Fruit fly (Drosophila melanogaster) whole organism, embryonic: ENCODE results near the gene Gr64f.

ENCODE experiments used
- Asciz ChIP-seq: fragments of 200-800 bp; sonication (Bioruptor generic); optimal IDR thresholded peaks from 2 replicates; lab custom pipeline; 2017; ENCODE audit warnings: missing biosample characterization, mild to moderate bottlenecking, missing genetic modification characterization, missing genetic modification reagents
- Blimp-1 ChIP-seq: fragments of 200-800 bp; sonication (Bioruptor generic); optimal IDR thresholded peaks from 3 replicates; lab custom pipeline; 2018; ENCODE audit warnings: missing biosample characterization, missing genetic modification characterization, mild to moderate bottlenecking, moderate library complexity, missing genetic modification reagents
- CG10274 ChIP-seq: fragments of 200-800 bp; sonication (Bioruptor generic); optimal IDR thresholded peaks from 3 replicates; lab custom pipeline; 2017; ENCODE audit warnings: missing biosample characterization, mild to moderate bottlenecking, missing genetic modification characterization
- CG10366 ChIP-seq: fragments of 200-800 bp; sonication (Bioruptor generic); IDR thresholded peaks from 2 replicates; pipeline ENCODE4 v1.3.6; 2022; ENCODE audit warnings: missing biosample characterization, missing genetic modification characterization
- CG11085 ChIP-seq: fragments of 200-800 bp; sonication (Bioruptor generic); IDR thresholded peaks from 2 replicates; pipeline ENCODE4 v1.3.6; 2022; ENCODE audit warnings: missing biosample characterization, missing genetic modification characterization
- CG11696 ChIP-seq: fragments of 200-800 bp; sonication (Bioruptor generic); IDR thresholded peaks from 2 replicates; pipeline ENCODE4 v1.3.6; 2022; ENCODE audit warnings: missing biosample characterization, missing genetic modification characterization
- CG15011 ChIP-seq: fragments of 200-800 bp; sonication (Bioruptor generic); optimal IDR thresholded peaks from 3 replicates; lab custom pipeline; 2018; ENCODE audit warnings: missing biosample characterization, mild to moderate bottlenecking, missing genetic modification characterization
- CG17361 ChIP-seq: fragments of 200-800 bp; sonication (Bioruptor generic); IDR thresholded peaks from 3 replicates; pipeline ENCODE4 v1.3.6; 2022; ENCODE audit warnings: missing biosample characterization, missing genetic modification characterization
- CG17568 ChIP-seq: fragments of 200-800 bp; sonication (Bioruptor generic); optimal IDR thresholded peaks from 2 replicates; lab custom pipeline; 2018; ENCODE audit warnings: missing biosample characterization, mild to moderate bottlenecking, missing genetic modification characterization, moderate library complexity
- CG18011 ChIP-seq: fragments of 200-800 bp; sonication (Bioruptor generic); optimal IDR thresholded peaks from 2 replicates; lab custom pipeline; 2017; ENCODE audit warnings: missing biosample characterization, missing genetic modification characterization, mild to moderate bottlenecking, moderate library complexity, missing genotype
- CG18476 ChIP-seq: fragments of 200-800 bp; sonication (Bioruptor generic); optimal IDR thresholded peaks from 2 replicates; lab custom pipeline; 2016; ENCODE audit warnings: missing biosample characterization, mild to moderate bottlenecking, missing genetic modification characterization
- CG2116 ChIP-seq: fragments of 200-800 bp; sonication (Bioruptor generic); optimal IDR thresholded peaks from 3 replicates; lab custom pipeline; 2018; ENCODE audit warnings: missing biosample characterization, mild to moderate bottlenecking, missing genetic modification characterization
- CG31388 ChIP-seq: fragments of 200-800 bp; sonication (Bioruptor generic); optimal IDR thresholded peaks from 2 replicates; lab custom pipeline; 2016; ENCODE audit warnings: missing biosample characterization, missing genetic modification characterization
- CG33213 ChIP-seq: fragments of 200-800 bp; sonication (Bioruptor generic); optimal IDR thresholded peaks from 3 replicates; lab custom pipeline; 2016; ENCODE audit warnings: missing biosample characterization, missing genetic modification characterization
- CG5245 ChIP-seq: fragments of 200-800 bp; sonication (Bioruptor generic); optimal IDR thresholded peaks from 3 replicates; lab custom pipeline; 2016; ENCODE audit warnings: missing biosample characterization, missing genetic modification characterization
- CG6854 ChIP-seq: fragments of 200-800 bp; sonication (Bioruptor generic); optimal IDR thresholded peaks from 3 replicates; lab custom pipeline; 2017; ENCODE audit warnings: missing biosample characterization, mild to moderate bottlenecking, missing genetic modification characterization
- CG7357 ChIP-seq: fragments of 200-800 bp; sonication (Bioruptor generic); IDR thresholded peaks from 3 replicates; pipeline ENCODE4 v1.3.6; 2022; ENCODE audit warnings: missing biosample characterization, missing genetic modification characterization
- CG8924 ChIP-seq: fragments of 200-800 bp; optimal IDR thresholded peaks from 3 replicates; lab custom pipeline; 2019; ENCODE audit warnings: missing biosample characterization, mild to moderate bottlenecking, missing genetic modification characterization, moderate library complexity
- Dad ChIP-seq: fragments of 200-800 bp; sonication (Bioruptor generic); optimal IDR thresholded peaks from 3 replicates; lab custom pipeline; 2016; ENCODE audit warnings: missing biosample characterization, missing genetic modification characterization
- Fer2 ChIP-seq: fragments of 200-800 bp; sonication (Bioruptor generic); optimal IDR thresholded peaks from 2 replicates; lab custom pipeline; 2018; ENCODE audit warnings: missing biosample characterization, mild to moderate bottlenecking, missing genetic modification characterization, moderate library complexity
- HLHmδ ChIP-seq: fragments of 200-800 bp; sonication (Bioruptor generic); optimal IDR thresholded peaks from 2 replicates; lab custom pipeline; 2018; ENCODE audit warnings: missing biosample characterization, mild to moderate bottlenecking, missing genetic modification characterization, moderate library complexity
- HmgZ ChIP-seq: fragments of 200-800 bp; sonication (Bioruptor generic); optimal IDR thresholded peaks from 2 replicates; lab custom pipeline; 2018; ENCODE audit warnings: missing biosample characterization, mild to moderate bottlenecking, missing genetic modification characterization
- Hr39 ChIP-seq: fragments of >200 bp; optimal IDR thresholded peaks from 2 replicates; lab custom pipeline; 2017
- Mad ChIP-seq: fragments of 200-800 bp; sonication (Bioruptor generic); optimal IDR thresholded peaks from 2 replicates; lab custom pipeline; 2016; ENCODE audit warnings: missing biosample characterization, missing genetic modification characterization
- NK7.1 ChIP-seq: fragments of 200-800 bp; sonication (Bioruptor generic); optimal IDR thresholded peaks from 3 replicates; lab custom pipeline; 2016; ENCODE audit warnings: missing biosample characterization, missing genetic modification characterization
- Pdp1 ChIP-seq, 2 experiments: fragments of 200-800 bp; sonication (Bioruptor generic); optimal IDR thresholded peaks; 3 replicates each; lab custom pipeline; 2016; ENCODE audit warnings: missing biosample characterization in 2 of 2, missing genetic modification characterization in 2 of 2, mild to moderate bottlenecking in 1 of 2, moderate library complexity in 1 of 2
- Rx ChIP-seq: fragments of 200-800 bp; sonication (Bioruptor generic); IDR thresholded peaks from 2 replicates; pipeline ENCODE4 v1.3.6; 2022; ENCODE audit warnings: missing biosample characterization, missing genetic modification characterization
- Sry-β ChIP-seq: fragments of 200-800 bp; sonication (Bioruptor generic); optimal IDR thresholded peaks from 2 replicates; lab custom pipeline; 2018; ENCODE audit warnings: missing biosample characterization, mild to moderate bottlenecking, missing genetic modification characterization, moderate library complexity
- Ssrp ChIP-seq: fragments of 200-800 bp; sonication (Bioruptor generic); optimal IDR thresholded peaks from 2 replicates; lab custom pipeline; 2018; ENCODE audit warnings: missing biosample characterization, mild to moderate bottlenecking, missing genetic modification characterization, moderate library complexity
- Xrp1 ChIP-seq: fragments of 200-800 bp; sonication (Bioruptor generic); IDR thresholded peaks from 2 replicates; pipeline ENCODE4 v1.3.6; 2022; ENCODE audit warnings: missing biosample characterization, missing genetic modification characterization
- ara ChIP-seq: fragments of 200-800 bp; sonication (Bioruptor generic); IDR thresholded peaks from 2 replicates; pipeline ENCODE4 v1.3.6; 2022; ENCODE audit warnings: missing biosample characterization, missing genetic modification characterization
- chif ChIP-seq, 2 experiments: fragments of 200-800 bp; sonication (Bioruptor generic); optimal IDR thresholded peaks; 3 replicates each; lab custom pipeline; 2016; ENCODE audit warnings: missing biosample characterization in 2 of 2, missing genetic modification characterization in 2 of 2
- ci ChIP-seq: fragments of 200-800 bp; sonication (Bioruptor generic); IDR thresholded peaks from 3 replicates; pipeline ENCODE4 v1.3.6; 2022; ENCODE audit warnings: missing biosample characterization, missing genetic modification characterization
- cwo ChIP-seq: fragments of 200-800 bp; sonication (Bioruptor generic); optimal IDR thresholded peaks from 3 replicates; lab custom pipeline; 2017; ENCODE audit warnings: missing biosample characterization, missing genetic modification characterization, mild to moderate bottlenecking, moderate library complexity, missing genetic modification reagents
- en ChIP-seq: fragments of 200-800 bp; sonication (Bioruptor generic); optimal IDR thresholded peaks from 2 replicates; lab custom pipeline; 2016; ENCODE audit warnings: missing biosample characterization, missing genetic modification characterization
- fru ChIP-seq: fragments of >200 bp; optimal IDR thresholded peaks from 2 replicates; lab custom pipeline; 2017
- gcm2 ChIP-seq: fragments of 200-800 bp; sonication (Bioruptor generic); optimal IDR thresholded peaks from 2 replicates; lab custom pipeline; 2016; ENCODE audit warnings: missing biosample characterization, missing genetic modification characterization
- gsb-n ChIP-seq: fragments of 200-800 bp; sonication (Bioruptor generic); optimal IDR thresholded peaks from 3 replicates; lab custom pipeline; 2018; ENCODE audit warnings: missing biosample characterization, mild to moderate bottlenecking, missing genetic modification characterization
- her ChIP-seq: fragments of 200-800 bp; sonication (Bioruptor generic); optimal IDR thresholded peaks from 2 replicates; lab custom pipeline; 2016; ENCODE audit warnings: missing biosample characterization, missing genetic modification characterization
- insv ChIP-seq, 2 experiments: fragments of 200-800 bp; sonication (Bioruptor generic); optimal IDR thresholded peaks; 3 replicates each; lab custom pipeline; 2016 to 2018; ENCODE audit warnings: missing biosample characterization in 2 of 2, missing genetic modification characterization in 2 of 2
- inv ChIP-seq: fragments of 200-800 bp; sonication (Bioruptor generic); IDR thresholded peaks from 2 replicates; pipeline ENCODE4 v1.3.6; 2022; ENCODE audit warnings: missing biosample characterization, missing genetic modification characterization; ENCODE audit not compliant: partially characterized antibody
- kni ChIP-seq: fragments of 200-800 bp; sonication (Bioruptor generic); optimal IDR thresholded peaks from 3 replicates; lab custom pipeline; 2017; ENCODE audit warnings: mild to moderate bottlenecking, missing biosample characterization, missing genetic modification reagents, missing genetic modification characterization
- lov ChIP-seq, 2 experiments: fragments of 200-800 bp in 1 of 2; fragments of >200 bp in 1 of 2; sonication (Bioruptor generic) in 1 of 2; IDR thresholded peaks in 1 of 2; optimal IDR thresholded peaks in 1 of 2; 2 replicates in 1 of 2; 3 replicates in 1 of 2; pipeline versions ENCODE4 v1.3.6 to Lab custom; 2017 to 2022; ENCODE audit warnings: missing biosample characterization in 1 of 2, missing genetic modification characterization in 1 of 2
- psq ChIP-seq: fragments of 200-800 bp; sonication (Bioruptor generic); optimal IDR thresholded peaks from 2 replicates; lab custom pipeline; 2017; ENCODE audit warnings: missing biosample characterization, missing genetic modification characterization
- repo ChIP-seq: fragments of 200-800 bp; sonication (Bioruptor generic); optimal IDR thresholded peaks from 2 replicates; lab custom pipeline; 2016; ENCODE audit warnings: missing biosample characterization, missing genetic modification characterization
- stc ChIP-seq: fragments of 200-800 bp; sonication (Bioruptor generic); IDR thresholded peaks from 2 replicates; pipeline ENCODE4 v1.3.6; 2022; ENCODE audit warnings: missing biosample characterization, missing genetic modification characterization
- tap ChIP-seq: fragments of 200-800 bp; optimal IDR thresholded peaks from 3 replicates; lab custom pipeline; 2019; ENCODE audit warnings: missing biosample characterization, mild to moderate bottlenecking, missing genetic modification characterization, moderate library complexity
- tll ChIP-seq, 2 experiments: fragments of 200-800 bp in 1 of 2; fragments of >200 bp in 1 of 2; sonication (Bioruptor generic) in 1 of 2; optimal IDR thresholded peaks; 2 replicates each; lab custom pipeline; 2017 to 2019; ENCODE audit warnings: missing biosample characterization in 2 of 2, missing genetic modification characterization in 2 of 2, mild to moderate bottlenecking in 1 of 2, moderate library complexity in 1 of 2
- trem ChIP-seq: fragments of 200-800 bp; optimal IDR thresholded peaks from 3 replicates; lab custom pipeline; 2019; ENCODE audit warnings: missing biosample characterization, mild to moderate bottlenecking, missing genetic modification characterization, moderate library complexity
- twi ChIP-seq: fragments of 200-800 bp; optimal IDR thresholded peaks from 2 replicates; lab custom pipeline; 2019; ENCODE audit warnings: missing biosample characterization, mild to moderate bottlenecking, missing genetic modification characterization, moderate library complexity
- vvl ChIP-seq: fragments of 200-800 bp; sonication (Bioruptor generic); IDR thresholded peaks from 2 replicates; pipeline ENCODE4 v1.3.6; 2022; ENCODE audit warnings: missing biosample characterization, missing genetic modification characterization

The Gr64f gene

dm6 chr3L:4000711-4001110 is 34.9 kb upstream of the Gr64f start (continued):
- no peak; the same call in 1 of the 2 replicates for TF ChIP-seq CG10366 (GFP tag; lab: Robert Waterston, UW)
- no peak for TF ChIP-seq CG31388 (GFP tag; lab: Kevin White, UChicago)
- TF ChIP-seq Ssrp (tag; lab: Kevin White, UChicago) = peak; percentile 36
- no peak for TF ChIP-seq stc (GFP tag; lab: Robert Waterston, UW)
- no peak for TF ChIP-seq CG10274 (GFP tag; lab: Kevin White, UChicago)
- no peak for TF ChIP-seq CG15011 (GFP tag; lab: Kevin White, UChicago)
- no peak for TF ChIP-seq trem (tag; lab: Kevin White, UChicago)
- no peak for TF ChIP-seq tll (GFP tag; optimal IDR thresholded peaks at IDR 0.05; lab: Kevin White, UChicago)
- TF ChIP-seq Asciz (GFP tag; lab: Kevin White, UChicago) = no peak
- TF ChIP-seq CG2116 (GFP tag; lab: Kevin White, UChicago) = no peak
- no peak for TF ChIP-seq CG17568 (GFP tag; lab: Kevin White, UChicago)
- TF ChIP-seq her (GFP tag; lab: Kevin White, UChicago) = no peak
- TF ChIP-seq Blimp-1 (GFP tag; lab: Kevin White, UChicago) = no peak
- TF ChIP-seq ara (GFP tag; lab: Robert Waterston, UW) = no peak
- TF ChIP-seq cwo (GFP tag; lab: Kevin White, UChicago) = peak; percentile 3
- TF ChIP-seq chif (GFP tag; optimal IDR thresholded peaks at IDR 0.05; lab: Kevin White, UChicago) = no peak
- no peak for TF ChIP-seq inv
- TF ChIP-seq vvl = no peak
- TF ChIP-seq kni = no peak
- TF ChIP-seq fru (lab: Kevin White, UChicago) = no peak
- no peak for TF ChIP-seq Fer2 (tag; lab: Kevin White, UChicago)
- TF ChIP-seq CG18011 = peak; percentile 9
- no peak for TF ChIP-seq CG33213 (GFP tag; lab: Kevin White, UChicago)
- no peak for TF ChIP-seq CG18476 (GFP tag; lab: Kevin White, UChicago)
- TF ChIP-seq CG11696 (GFP tag; lab: Robert Waterston, UW) = no peak
- no peak for TF ChIP-seq lov (optimal IDR thresholded peaks at IDR 0.05; lab: Kevin White, UChicago)
- no peak for TF ChIP-seq lov (GFP tag; IDR thresholded peaks at IDR 0.05; lab: Robert Waterston, UW)
- TF ChIP-seq insv (GFP tag; optimal IDR thresholded peaks at IDR 0.05; lab: Kevin White, UChicago) = no peak
- peak; percentile 42 for TF ChIP-seq CG8924 (tag; lab: Kevin White, UChicago)
- no peak for TF ChIP-seq Rx (GFP tag; lab: Robert Waterston, UW)
- no peak for TF ChIP-seq CG11085
- no peak for TF ChIP-seq Hr39 (lab: Kevin White, UChicago)
- TF ChIP-seq psq = no peak
- TF ChIP-seq Mad (GFP tag; lab: Kevin White, UChicago) = no peak
- no peak for TF ChIP-seq tap
- no peak for TF ChIP-seq repo (GFP tag; lab: Kevin White, UChicago)
- no peak for TF ChIP-seq CG6854 (GFP tag; lab: Kevin White, UChicago)
- TF ChIP-seq NK7.1 (GFP tag; lab: Kevin White, UChicago) = no peak
- TF ChIP-seq Sry-β (GFP tag; lab: Kevin White, UChicago) = no peak
- no peak for TF ChIP-seq HmgZ (tag; lab: Kevin White, UChicago)
- no peak for TF ChIP-seq Pdp1 (GFP tag; optimal IDR thresholded peaks at IDR 0.05; lab: Kevin White, UChicago)
- no peak for TF ChIP-seq HLHmδ (GFP tag; lab: Kevin White, UChicago)
- TF ChIP-seq Xrp1 (GFP tag; lab: Robert Waterston, UW) = no peak
- no peak for TF ChIP-seq Dad (GFP tag; lab: Kevin White, UChicago)
- no peak for TF ChIP-seq gsb-n (tag; lab: Kevin White, UChicago)
- TF ChIP-seq twi (tag; lab: Kevin White, UChicago) = no peak
- no peak for TF ChIP-seq en (GFP tag; lab: Kevin White, UChicago)
- TF ChIP-seq gcm2 (GFP tag; lab: Kevin White, UChicago) = no peak
- TF ChIP-seq ci (GFP tag; lab: Robert Waterston, UW) = 0 out of 3 replicates have a peak, but pooled peaks have one; percentile 26
- TF ChIP-seq CG17361 (GFP tag; lab: Robert Waterston, UW) = peak; percentile 58; the same call in 1 of the 3 replicates
- TF ChIP-seq CG5245 (GFP tag; lab: Kevin White, UChicago) = no peak
- no peak for TF ChIP-seq CG7357
